Fruit fly (Drosophila melanogaster) whole organism, prepupa: ENCODE measurements around the gene CG13471.

Source experiments
- CG10631 ChIP-seq: fragments of 200-800 bp; sonication (Bioruptor generic); optimal IDR thresholded peaks from 2 replicates; lab custom pipeline; 2016; ENCODE audit warnings: missing biosample characterization, missing genetic modification characterization
- CG10669 ChIP-seq: fragments of 200-800 bp; sonication (Bioruptor generic); optimal IDR thresholded peaks from 3 replicates; lab custom pipeline; 2018; ENCODE audit warnings: missing biosample characterization, mild to moderate bottlenecking, missing genetic modification characterization, moderate library complexity
- CG11294 ChIP-seq: fragments of 200-800 bp; sonication (Bioruptor generic); IDR thresholded peaks from 2 replicates; pipeline ENCODE4 v1.3.6; 2022; ENCODE audit warnings: missing biosample characterization, missing genetic modification characterization
- CG11762 ChIP-seq: fragments of 200-800 bp; sonication (Bioruptor generic); optimal IDR thresholded peaks from 3 replicates; lab custom pipeline; 2016; ENCODE audit warnings: missing biosample characterization, missing genetic modification characterization; ENCODE audit not compliant: insufficient read depth
- CG11902 ChIP-seq: fragments of 200-800 bp; sonication (Bioruptor generic); optimal IDR thresholded peaks from 3 replicates; lab custom pipeline; 2016; ENCODE audit warnings: missing biosample characterization, missing genetic modification characterization
- CG15336 ChIP-seq: fragments of 200-800 bp; sonication (Bioruptor generic); IDR thresholded peaks from 2 replicates; pipeline ENCODE4 v1.3.6; 2022; ENCODE audit warnings: missing biosample characterization, missing genetic modification characterization
- CG1621 ChIP-seq: fragments of 200-800 bp; sonication (Bioruptor generic); optimal IDR thresholded peaks from 3 replicates; lab custom pipeline; 2018; ENCODE audit warnings: missing biosample characterization, mild to moderate bottlenecking, missing genetic modification characterization
- CG16779 ChIP-seq: fragments of 200-800 bp; sonication (Bioruptor generic); optimal IDR thresholded peaks from 3 replicates; lab custom pipeline; 2017; ENCODE audit warnings: missing biosample characterization, mild to moderate bottlenecking, missing genetic modification characterization
- CG3032 ChIP-seq: fragments of 200-800 bp; optimal IDR thresholded peaks from 2 replicates; lab custom pipeline; 2019; ENCODE audit warnings: missing biosample characterization, mild to moderate bottlenecking, missing genetic modification characterization, moderate library complexity
- CG31627 ChIP-seq: fragments of 200-800 bp; sonication (Bioruptor generic); optimal IDR thresholded peaks from 3 replicates; lab custom pipeline; 2016; ENCODE audit warnings: missing biosample characterization, missing genetic modification characterization
- CG32006 ChIP-seq: fragments of 200-800 bp; sonication (Bioruptor generic); optimal IDR thresholded peaks from 3 replicates; lab custom pipeline; 2017; ENCODE audit warnings: missing biosample characterization, mild to moderate bottlenecking, missing genetic modification characterization
- CG3919 ChIP-seq: fragments of 200-800 bp; sonication (Bioruptor generic); optimal IDR thresholded peaks from 3 replicates; lab custom pipeline; 2016; ENCODE audit warnings: missing biosample characterization, missing genetic modification characterization
- CG4318 ChIP-seq: fragments of 200-800 bp; sonication (Bioruptor generic); optimal IDR thresholded peaks from 3 replicates; lab custom pipeline; 2017; ENCODE audit warnings: missing biosample characterization, mild to moderate bottlenecking, missing genetic modification characterization
- CG6163 ChIP-seq: fragments of 200-800 bp; sonication (Bioruptor generic); IDR thresholded peaks from 3 replicates; pipeline ENCODE4 v1.3.6; 2022; ENCODE audit warnings: missing biosample characterization, missing genetic modification characterization
- CG6276 ChIP-seq: fragments of 200-800 bp; sonication (Bioruptor generic); optimal IDR thresholded peaks from 2 replicates; lab custom pipeline; 2017; ENCODE audit warnings: missing biosample characterization, mild to moderate bottlenecking, missing genetic modification characterization
- CG6792 ChIP-seq: fragments of 200-800 bp; sonication (Bioruptor generic); optimal IDR thresholded peaks from 3 replicates; lab custom pipeline; 2016; ENCODE audit warnings: missing biosample characterization, missing genetic modification characterization
- CG6808 ChIP-seq: fragments of 200-800 bp; sonication (Bioruptor generic); optimal IDR thresholded peaks from 3 replicates; lab custom pipeline; 2017; ENCODE audit warnings: missing biosample characterization, missing genetic modification characterization, mild to moderate bottlenecking, moderate library complexity, missing genetic modification reagents
- CG7368 ChIP-seq: fragments of 200-800 bp; sonication (Bioruptor generic); optimal IDR thresholded peaks from 3 replicates; lab custom pipeline; 2016; ENCODE audit warnings: missing biosample characterization, missing genetic modification characterization
- CG8119 ChIP-seq: fragments of 200-800 bp; sonication (Bioruptor generic); IDR thresholded peaks from 3 replicates; pipeline ENCODE4 v1.3.6; 2022; ENCODE audit warnings: missing biosample characterization, missing genetic modification characterization
- CG8319 ChIP-seq: fragments of 200-800 bp; sonication (Bioruptor generic); optimal IDR thresholded peaks from 3 replicates; lab custom pipeline; 2016; ENCODE audit warnings: missing biosample characterization, missing genetic modification characterization
- CG8632 ChIP-seq: fragments of 200-800 bp; sonication (Bioruptor generic); optimal IDR thresholded peaks from 3 replicates; lab custom pipeline; 2016; ENCODE audit warnings: missing biosample characterization, missing genetic modification characterization
- CG9139 ChIP-seq: fragments of 200-800 bp; sonication (Bioruptor generic); optimal IDR thresholded peaks from 3 replicates; lab custom pipeline; 2017; ENCODE audit warnings: missing biosample characterization, mild to moderate bottlenecking, missing genetic modification characterization
- Eip75B ChIP-seq: fragments of 200-800 bp; sonication (Bioruptor generic); optimal IDR thresholded peaks from 3 replicates; lab custom pipeline; 2016; ENCODE audit warnings: missing biosample characterization, missing genetic modification characterization
- Eip78C ChIP-seq: fragments of 200-800 bp; sonication (Bioruptor generic); peaks from one replicate; lab custom pipeline; 2016; ENCODE audit warnings: missing biosample characterization, missing genetic modification characterization
- Eip93F ChIP-seq: fragments of 200-800 bp; sonication (Bioruptor generic); optimal IDR thresholded peaks from 2 replicates; lab custom pipeline; 2016; ENCODE audit warnings: missing biosample characterization, mild to moderate bottlenecking, missing genetic modification characterization
- Ets21C ChIP-seq: fragments of 200-800 bp; sonication (Bioruptor generic); optimal IDR thresholded peaks from 3 replicates; lab custom pipeline; 2016; ENCODE audit warnings: missing biosample characterization, missing genetic modification characterization
- Hr38 ChIP-seq: sonication (Bioruptor generic); optimal IDR thresholded peaks from 2 replicates; lab custom pipeline; 2016; ENCODE audit warnings: missing biosample characterization, missing genetic modification characterization
- Hr39 ChIP-seq: fragments of 200-800 bp; sonication (Bioruptor generic); optimal IDR thresholded peaks from 2 replicates; lab custom pipeline; 2016; ENCODE audit warnings: missing biosample characterization, missing genetic modification characterization
- Smox ChIP-seq: fragments of 200-800 bp; sonication (Bioruptor generic); optimal IDR thresholded peaks from 3 replicates; lab custom pipeline; 2016; ENCODE audit warnings: missing biosample characterization, missing genetic modification characterization
- Sox14 ChIP-seq: fragments of 200-800 bp; sonication (Bioruptor generic); optimal IDR thresholded peaks from 3 replicates; lab custom pipeline; 2016; ENCODE audit warnings: missing biosample characterization, missing genetic modification characterization
- Sox15 ChIP-seq: fragments of 200-800 bp; sonication (Bioruptor generic); optimal IDR thresholded peaks from 3 replicates; lab custom pipeline; 2016; ENCODE audit warnings: missing biosample characterization, missing genetic modification characterization
- acj6 ChIP-seq: fragments of 200-800 bp; sonication (Bioruptor generic); optimal IDR thresholded peaks from 3 replicates; lab custom pipeline; 2016; ENCODE audit warnings: missing biosample characterization, missing genetic modification characterization
- cyc ChIP-seq: fragments of 200-800 bp; sonication (Bioruptor generic); optimal IDR thresholded peaks from 3 replicates; lab custom pipeline; 2016; ENCODE audit warnings: missing biosample characterization, missing genetic modification characterization
- dac ChIP-seq: fragments of 200-800 bp; sonication (Bioruptor generic); optimal IDR thresholded peaks from 2 replicates; lab custom pipeline; 2017; ENCODE audit warnings: missing biosample characterization, mild to moderate bottlenecking, missing genetic modification characterization
- dsx ChIP-seq: fragments of 200-800 bp; optimal IDR thresholded peaks from 3 replicates; lab custom pipeline; 2019; ENCODE audit warnings: missing biosample characterization, mild to moderate bottlenecking, missing genetic modification characterization, moderate library complexity; ENCODE audit not compliant: poor library complexity, severe bottlenecking
- eg ChIP-seq: fragments of 200-800 bp; sonication (Bioruptor generic); IDR thresholded peaks from 3 replicates; pipeline ENCODE4 v1.3.6; 2022; ENCODE audit warnings: missing biosample characterization, missing genetic modification characterization
- esn ChIP-seq: fragments of 200-800 bp; sonication (Bioruptor generic); optimal IDR thresholded peaks from 2 replicates; lab custom pipeline; 2016; ENCODE audit warnings: missing biosample characterization, mild to moderate bottlenecking, missing genetic modification characterization, moderate library complexity
- fd59A ChIP-seq: fragments of 200-800 bp; sonication (Bioruptor generic); optimal IDR thresholded peaks from 2 replicates; lab custom pipeline; 2017; ENCODE audit warnings: missing biosample characterization, mild to moderate bottlenecking, missing genetic modification characterization, missing genetic modification reagents
- fd85E ChIP-seq: fragments of 200-800 bp; sonication (Bioruptor generic); optimal IDR thresholded peaks from 3 replicates; lab custom pipeline; 2016; ENCODE audit warnings: missing biosample characterization, missing genetic modification characterization
- fkh ChIP-seq: fragments of 200-800 bp; sonication (Bioruptor generic); optimal IDR thresholded peaks from 3 replicates; lab custom pipeline; 2017; ENCODE audit warnings: missing biosample characterization, mild to moderate bottlenecking, missing genetic modification characterization, moderate library complexity
- lz ChIP-seq: fragments of 200-800 bp; sonication (Bioruptor generic); optimal IDR thresholded peaks from 3 replicates; lab custom pipeline; 2016; ENCODE audit warnings: missing biosample characterization, missing genetic modification characterization
- net ChIP-seq: fragments of 200-800 bp; sonication (Bioruptor generic); optimal IDR thresholded peaks from 3 replicates; lab custom pipeline; 2016; ENCODE audit warnings: missing biosample characterization, missing genetic modification characterization
- pdm3 ChIP-seq: fragments of 200-800 bp; sonication (Bioruptor generic); optimal IDR thresholded peaks from 3 replicates; lab custom pipeline; 2016; ENCODE audit warnings: missing biosample characterization, missing genetic modification characterization
- ss ChIP-seq, 2 experiments: fragments of 200-800 bp; sonication (Bioruptor generic); optimal IDR thresholded peaks; 2 replicates in 1 of 2; 3 replicates in 1 of 2; lab custom pipeline; 2017 to 2018; ENCODE audit warnings: mild to moderate bottlenecking in 2 of 2, missing biosample characterization in 2 of 2, missing genetic modification characterization in 2 of 2, moderate library complexity in 1 of 2
- svp ChIP-seq: fragments of 200-800 bp; sonication (Bioruptor generic); peaks from one replicate; lab custom pipeline; 2016; ENCODE audit warnings: missing biosample characterization, missing genetic modification characterization
- topi ChIP-seq: fragments of 200-800 bp; sonication (Bioruptor generic); optimal IDR thresholded peaks from 3 replicates; lab custom pipeline; 2016; ENCODE audit warnings: missing biosample characterization, missing genetic modification characterization

The CG13471 gene

DNA sequence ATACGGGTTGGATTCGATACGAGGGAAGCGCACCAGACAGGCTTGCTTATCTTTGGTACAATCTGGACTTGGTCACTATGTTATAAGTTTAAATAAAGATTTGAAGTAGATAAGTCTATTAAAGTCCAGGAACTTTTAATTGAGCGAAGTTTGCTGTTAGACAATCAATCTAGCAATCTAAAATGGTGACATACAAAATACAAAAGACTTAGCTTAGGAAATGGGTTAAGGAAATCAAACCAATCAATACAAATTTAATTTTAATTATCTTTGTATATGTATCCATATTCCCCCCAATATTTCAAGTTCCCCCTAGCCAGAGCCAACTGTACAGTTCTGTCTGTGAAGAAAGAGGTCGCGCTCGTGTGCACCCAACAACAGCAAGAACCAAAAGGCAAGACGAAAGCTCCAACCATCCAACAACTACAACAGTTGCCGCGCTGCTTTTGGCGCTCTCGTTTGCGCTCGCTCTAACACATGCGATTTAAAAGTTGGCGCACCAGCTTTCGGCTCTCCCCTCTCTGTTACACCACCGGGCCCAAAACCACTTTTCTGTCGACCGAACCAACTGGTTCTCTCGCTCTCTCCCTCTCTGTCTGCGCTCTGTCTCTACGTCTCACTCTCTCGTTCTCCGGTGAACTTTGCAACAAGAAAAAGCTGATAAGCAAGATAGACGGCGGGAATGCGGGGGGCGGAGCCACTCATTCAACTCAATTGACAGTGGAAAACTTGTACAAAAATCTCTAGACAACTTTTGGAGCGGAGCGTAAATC lies 22.8 kb upstream of the CG13471 start (continued):
- TF ChIP-seq Sox14 (GFP tag; lab: Kevin White, UChicago), result peak; percentile 86
- TF ChIP-seq CG10669 (GFP tag; lab: Kevin White, UChicago), result peak; percentile 85
- peak; percentile 98 for TF ChIP-seq Eip78C
- peak; percentile 89 for TF ChIP-seq Hr39 (GFP tag; lab: Kevin White, UChicago)
- TF ChIP-seq CG15336 (GFP tag; lab: Robert Waterston, UW), result peak; percentile 89
- TF ChIP-seq CG31627, result peak; percentile 89
- peak; percentile 89 for TF ChIP-seq CG8119
- TF ChIP-seq topi (GFP tag; lab: Kevin White, UChicago), result peak; percentile 87
- TF ChIP-seq CG32006 (GFP tag; lab: Kevin White, UChicago), result peak; percentile 97
- TF ChIP-seq fd59A (GFP tag; lab: Kevin White, UChicago), result peak; percentile 89
- TF ChIP-seq dsx, result peak; percentile 62
- TF ChIP-seq CG8319 (GFP tag; lab: Kevin White, UChicago), result peak; percentile 85
- peak; percentile 83 for TF ChIP-seq cyc (GFP tag; lab: Kevin White, UChicago)
- TF ChIP-seq CG11762, result peak; percentile 76
- peak; percentile 54 for TF ChIP-seq fd85E
- TF ChIP-seq CG6276 (GFP tag; lab: Kevin White, UChicago), result peak; percentile 88
- peak; percentile 82 for TF ChIP-seq Eip75B

DNA sequence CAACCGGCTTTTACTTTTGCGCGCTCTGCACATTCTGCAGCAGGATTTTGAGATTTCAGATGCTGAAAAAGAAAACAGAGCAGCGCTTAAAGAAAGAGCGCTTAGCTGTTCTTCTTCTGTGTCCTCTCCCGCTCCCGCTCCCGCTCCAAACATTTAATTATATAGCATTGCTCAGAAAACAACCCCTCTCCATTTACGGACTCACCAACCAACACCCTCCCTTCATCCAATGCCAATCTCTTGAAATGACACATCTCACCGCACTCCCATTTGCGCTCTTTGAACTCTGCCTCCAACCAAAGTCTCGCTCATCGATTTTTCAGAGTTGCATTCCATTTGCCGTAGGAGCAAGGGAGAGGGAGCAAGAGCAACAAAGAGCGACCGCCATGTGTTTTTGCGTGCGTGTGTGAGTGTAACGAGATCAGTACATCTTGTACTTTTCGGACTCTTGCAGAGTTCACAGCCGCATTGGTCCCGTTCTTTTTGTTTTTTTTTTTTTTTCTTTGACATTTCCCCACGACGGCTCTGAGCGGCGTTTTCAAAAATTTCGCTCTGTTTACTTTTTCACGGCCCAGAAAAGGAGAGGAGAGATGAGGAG lies 21.8 kb upstream of the CG13471 start:
- TF ChIP-seq CG31627 (no peak), fd85E (peak; percentile 74), CG32006 (GFP tag; lab: Kevin White, UChicago) (no peak), fkh (peak; percentile 29), CG6792 (GFP tag; lab: Kevin White, UChicago) (peak; percentile 5), CG3032 (tag; lab: Kevin White, UChicago) (no peak), CG9139 (GFP tag; lab: Kevin White, UChicago) (peak; percentile 69), CG7368 (GFP tag; lab: Kevin White, UChicago) (no peak), CG3919 (GFP tag; lab: Kevin White, UChicago) (peak; percentile 23), eg (GFP tag; lab: Robert Waterston, UW) (peak; percentile 73; the same call in 2 of the 3 replicates), Sox15 (no peak), CG8119 (peak; percentile 22; the same call in 1 of the 3 replicates), Hr39 (GFP tag; lab: Kevin White, UChicago) (no peak), svp (GFP tag; lab: Kevin White, UChicago) (peak; percentile 99), CG15336 (GFP tag; lab: Robert Waterston, UW) (0 out of 2 replicates have a peak, but pooled peaks have one; percentile 32), dac (no peak), net (GFP tag; lab: Kevin White, UChicago) (peak; percentile 28), pdm3 (no peak), CG1621 (tag; lab: Kevin White, UChicago) (no peak), CG16779 (tag; lab: Kevin White, UChicago) (no peak), CG4318 (GFP tag; lab: Kevin White, UChicago) (no peak), lz (GFP tag; lab: Kevin White, UChicago) (no peak), CG8632 (GFP tag; lab: Kevin White, UChicago) (peak; percentile 4), dsx (peak; percentile 54), acj6 (GFP tag; lab: Kevin White, UChicago) (no peak), CG6808 (GFP tag; lab: Kevin White, UChicago) (peak; percentile 63), Ets21C (GFP tag; lab: Kevin White, UChicago) (no peak), Smox (GFP tag; lab: Kevin White, UChicago) (no peak), CG6276 (GFP tag; lab: Kevin White, UChicago) (peak; percentile 44), Eip93F (GFP tag; lab: Kevin White, UChicago) (no peak), Eip78C (peak; percentile 80), CG11762 (peak; percentile 5), esn (GFP tag; lab: Kevin White, UChicago) (peak; percentile 21), Eip75B (peak; percentile 42), CG10631 (GFP tag; lab: Kevin White, UChicago) (no peak), ss (GFP tag; optimal IDR thresholded peaks at IDR 0.05; lab: Kevin White, UChicago) (peak; percentile 74 to 80), Hr38 (GFP tag; lab: Kevin White, UChicago) (no peak), CG11902 (no peak), CG10669 (GFP tag; lab: Kevin White, UChicago) (no peak), CG11294 (GFP tag; lab: Robert Waterston, UW) (no peak), CG6163 (GFP tag; lab: Robert Waterston, UW) (peak; percentile 71)
